Worm (Caenorhabditis elegans): Measurements from ENCODE around the gene end-3.

The end-3 gene

DNA sequence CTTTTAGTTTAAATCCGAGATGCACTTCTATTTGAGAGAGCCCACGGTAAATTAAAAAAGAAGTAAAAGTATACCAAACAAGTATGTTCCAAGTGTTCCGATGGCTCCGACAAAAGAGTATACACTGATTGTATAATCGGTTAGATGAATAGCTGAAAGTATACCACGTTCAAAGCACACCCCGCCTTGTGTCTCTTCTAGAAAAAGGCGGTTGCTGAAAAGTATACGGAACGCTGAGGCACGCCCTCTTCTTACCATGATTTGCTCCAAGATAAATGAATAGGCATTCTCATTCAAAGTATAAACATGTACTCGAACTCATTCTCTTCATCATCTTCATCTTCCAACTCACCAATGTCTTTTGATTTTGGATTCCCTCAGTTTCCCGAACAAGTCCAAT lies at the start of gene end-3:
Gene end-3, plus strand, starts transcription at position 301 of the 400 bp plus-strand sequence.
- TF ChIP-seq unc-62 (GFP tag; optimal IDR thresholded peaks at IDR 0.05), result no peak

DNA sequence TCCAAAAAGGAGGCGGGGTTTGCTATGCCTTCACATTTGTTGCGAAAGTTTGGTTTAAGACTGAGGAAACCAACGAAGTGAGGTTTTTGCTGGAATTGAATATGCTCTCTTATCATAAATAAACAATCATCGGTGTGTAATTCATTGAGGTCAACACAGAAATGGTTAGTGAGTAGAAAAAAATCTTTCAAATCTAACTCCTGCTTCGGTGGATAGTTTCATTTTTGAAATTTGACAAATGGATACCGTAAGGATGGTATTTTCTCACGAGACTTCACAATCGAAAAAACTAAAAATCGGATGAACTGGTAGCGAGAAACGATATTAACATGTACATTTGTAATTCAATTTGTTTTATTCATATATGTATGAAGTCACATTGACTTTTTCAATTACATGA lies 33.7 kb upstream of the end-3 start, which contains the start of gene eol-1:
Gene eol-1, minus strand, starts transcription at position 101 of the 400 bp plus-strand sequence.
- no peak for TF ChIP-seq unc-62 (GFP tag; optimal IDR thresholded peaks at IDR 0.05)

DNA sequence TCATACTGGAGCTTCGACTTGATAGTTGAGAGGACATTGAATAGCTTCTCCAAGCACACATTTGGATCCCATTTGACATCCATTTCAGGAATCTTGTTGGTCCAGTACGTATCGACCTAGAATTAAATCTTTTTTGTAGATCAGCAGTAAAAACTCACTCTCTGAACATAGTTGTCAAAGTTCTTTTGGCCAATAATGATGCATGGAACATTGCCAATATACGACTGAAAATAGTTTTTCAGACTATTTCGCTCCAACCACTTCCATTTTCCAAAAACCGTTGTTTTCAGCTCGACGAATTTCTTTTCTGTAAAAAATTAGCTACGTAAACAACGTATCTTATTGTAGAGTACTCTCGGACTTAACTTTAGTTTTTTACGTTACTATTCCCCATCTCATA lies 32.8 kb upstream of the end-3 start:
- no peak for TF ChIP-seq unc-62 (GFP tag; optimal IDR thresholded peaks at IDR 0.05)

DNA sequence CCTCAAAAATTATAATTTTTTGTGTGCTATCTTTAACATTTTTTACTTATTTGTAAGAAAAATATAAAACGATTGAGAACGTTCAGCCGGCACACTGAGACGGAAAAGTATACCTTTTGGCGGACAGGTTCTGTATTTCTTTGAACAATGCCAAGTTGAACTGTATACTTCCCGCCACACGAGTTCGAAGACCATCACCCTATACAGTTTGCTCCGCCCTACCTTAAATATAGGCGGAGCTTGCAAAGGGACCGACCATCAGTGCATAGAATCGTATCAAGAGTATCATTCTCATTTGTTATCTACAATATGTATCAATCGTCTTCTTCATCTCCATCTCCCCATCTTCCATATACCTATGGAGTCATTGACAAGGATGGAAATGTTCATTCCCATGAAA lies 29.7 kb upstream of the end-3 start, which contains the start of gene end-1:
Gene end-1, plus strand, starts transcription at position 301 of the 400 bp plus-strand sequence.
- no peak for TF ChIP-seq unc-62 (GFP tag; optimal IDR thresholded peaks at IDR 0.05)

DNA sequence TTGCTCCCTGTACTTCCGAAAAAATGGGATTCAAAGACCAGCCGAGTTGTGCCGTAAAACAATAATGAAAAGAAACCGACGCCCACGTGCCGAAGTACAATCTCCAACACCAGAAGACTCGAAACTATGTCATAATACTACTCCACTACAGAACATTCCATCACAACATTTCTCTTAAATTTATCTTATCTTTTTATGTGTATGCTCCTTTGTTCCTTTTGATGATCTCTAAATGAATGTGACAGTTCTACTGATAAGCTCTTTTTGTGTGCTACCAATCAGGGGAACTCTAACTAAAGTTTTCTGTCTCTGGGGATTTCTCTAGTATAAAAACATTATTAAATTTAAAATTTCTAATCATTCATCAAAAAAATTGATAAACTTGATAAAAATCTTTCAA lies 27.7 kb upstream of the end-3 start:
- no peak for TF ChIP-seq unc-62 (GFP tag; optimal IDR thresholded peaks at IDR 0.05)

DNA sequence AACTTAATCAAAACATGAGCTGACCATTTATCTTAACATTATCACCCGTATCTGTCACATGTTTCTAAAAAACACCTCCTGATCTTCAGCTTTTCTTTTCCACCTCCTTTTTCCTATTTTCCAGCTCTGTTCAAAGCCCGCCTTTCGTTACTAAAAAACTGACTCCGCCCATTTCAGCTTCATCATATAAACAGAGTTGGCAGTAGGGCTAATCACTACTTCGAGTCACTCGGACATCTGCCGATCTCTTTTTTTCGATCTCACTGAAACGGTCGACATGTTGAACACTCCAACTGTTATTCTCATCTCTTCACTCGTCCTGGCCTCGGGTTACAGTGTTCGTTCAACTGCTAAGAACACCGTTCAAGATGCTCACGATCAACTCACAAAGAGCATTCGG lies 22.0 kb upstream of the end-3 start, which contains the start of gene droe-4:
Gene droe-4, plus strand, starts transcription at position 172 of the 400 bp plus-strand sequence.
- no peak for TF ChIP-seq unc-62 (GFP tag; optimal IDR thresholded peaks at IDR 0.05)

DNA sequence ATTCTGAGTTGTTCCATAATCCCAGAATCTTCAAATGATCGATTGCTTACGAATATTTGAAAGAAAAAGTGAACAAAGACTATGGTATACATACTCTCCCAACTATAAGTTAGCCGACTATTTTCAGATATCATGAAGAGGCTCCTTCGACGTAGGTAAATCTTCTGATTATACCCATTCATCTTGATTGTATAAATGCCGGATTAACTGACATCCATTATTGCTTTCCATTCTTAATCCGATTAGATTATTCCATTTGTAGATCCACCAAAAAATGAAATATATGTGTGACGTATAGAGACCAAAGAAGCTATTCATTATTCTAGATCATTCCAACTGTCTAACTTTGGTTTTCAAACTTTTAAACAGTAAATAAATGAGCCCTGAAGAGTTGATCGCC lies 21.0 kb upstream of the end-3 start:
- no peak for TF ChIP-seq unc-62 (GFP tag; optimal IDR thresholded peaks at IDR 0.05)

DNA sequence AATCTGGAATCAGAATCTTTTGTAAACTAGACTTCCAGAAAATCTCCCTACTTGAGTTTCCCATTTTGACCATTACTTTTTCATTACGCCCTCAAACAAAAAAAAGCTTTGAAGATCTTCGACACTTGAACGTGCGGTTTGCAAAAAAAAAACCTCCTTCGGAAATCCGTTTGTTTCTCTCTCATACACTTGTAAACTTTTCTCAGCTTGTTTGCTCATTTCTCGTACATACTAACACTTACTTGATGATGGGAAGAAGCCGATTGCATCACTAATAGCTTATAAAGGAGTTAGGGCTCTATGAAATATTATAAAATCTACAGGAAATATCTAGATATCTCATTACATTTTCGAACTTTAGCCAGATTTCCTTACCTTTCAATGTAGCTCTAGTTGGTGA lies 12.6 kb upstream of the end-3 start:
- TF ChIP-seq unc-62 (GFP tag; optimal IDR thresholded peaks at IDR 0.05), result no peak

DNA sequence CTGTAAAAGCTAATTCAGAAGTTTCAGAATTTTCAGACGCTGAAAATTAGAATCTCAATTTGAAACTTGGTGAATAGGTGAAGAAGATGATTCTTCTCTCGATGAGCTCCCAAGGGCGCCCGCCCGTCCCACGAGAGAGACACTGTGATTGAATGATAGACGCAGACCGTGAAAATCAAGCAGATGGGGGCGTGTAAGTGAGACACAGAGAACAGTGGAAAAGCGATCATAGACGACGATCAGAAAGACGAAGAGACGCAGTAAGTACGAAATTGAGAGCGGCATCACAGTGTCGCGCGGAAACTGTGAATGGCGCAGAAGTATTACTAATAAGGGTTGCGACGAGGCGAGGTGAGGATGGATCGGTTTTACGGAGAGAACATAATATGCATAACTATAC lies 12.1 kb upstream of the end-3 start:
- TF ChIP-seq unc-62 (GFP tag; optimal IDR thresholded peaks at IDR 0.05), result no peak

DNA sequence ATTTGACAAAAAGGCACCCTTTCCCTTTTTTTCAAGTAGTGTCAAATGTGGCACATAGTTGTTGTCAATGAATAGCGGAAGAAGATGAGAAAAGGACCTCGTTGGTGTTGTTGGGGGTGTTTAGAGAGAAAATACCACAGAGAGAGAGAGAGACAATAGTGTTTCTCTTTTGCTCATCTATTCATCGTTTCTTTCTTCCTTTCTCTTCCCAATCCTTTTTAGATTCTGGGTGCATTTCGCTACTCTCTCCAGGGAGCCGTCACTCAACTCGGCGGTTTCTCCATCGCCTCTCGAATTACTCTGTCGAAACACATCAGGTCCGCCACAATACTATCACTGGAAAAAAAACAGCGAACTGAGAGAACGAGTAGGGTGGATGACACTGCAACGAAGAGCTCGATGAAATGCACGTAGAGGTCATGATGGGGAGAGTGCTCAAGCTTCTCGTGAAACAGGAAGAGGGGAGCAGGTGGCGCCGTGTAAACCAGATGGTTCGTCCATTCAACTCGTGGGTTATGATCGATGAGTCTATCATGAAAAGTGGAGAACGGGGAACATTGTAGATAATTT lies 10.8 kb upstream of the end-3 start:
- TF ChIP-seq unc-62 (GFP tag; optimal IDR thresholded peaks at IDR 0.05), result no peak

DNA sequence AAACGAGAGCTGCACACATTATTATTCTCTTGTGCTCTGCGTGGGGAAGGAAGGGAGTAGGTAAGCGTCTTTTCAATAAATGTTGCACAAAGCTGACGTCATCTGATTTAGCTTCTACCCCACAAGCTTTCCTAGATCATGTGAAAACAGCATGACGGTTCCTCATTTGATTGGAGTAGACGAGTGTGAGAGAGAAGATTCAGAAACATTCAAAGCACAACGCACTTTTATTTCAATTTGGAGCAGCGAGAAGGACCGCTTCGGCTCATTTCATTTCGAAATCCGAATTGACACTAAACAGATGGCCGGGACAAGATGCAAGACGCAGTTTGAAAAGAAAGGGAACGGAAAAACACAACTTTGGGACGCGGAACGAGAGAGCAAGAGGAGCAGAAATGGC lies 10.2 kb upstream of the end-3 start:
- TF ChIP-seq unc-62 (GFP tag; optimal IDR thresholded peaks at IDR 0.05), result no peak

DNA sequence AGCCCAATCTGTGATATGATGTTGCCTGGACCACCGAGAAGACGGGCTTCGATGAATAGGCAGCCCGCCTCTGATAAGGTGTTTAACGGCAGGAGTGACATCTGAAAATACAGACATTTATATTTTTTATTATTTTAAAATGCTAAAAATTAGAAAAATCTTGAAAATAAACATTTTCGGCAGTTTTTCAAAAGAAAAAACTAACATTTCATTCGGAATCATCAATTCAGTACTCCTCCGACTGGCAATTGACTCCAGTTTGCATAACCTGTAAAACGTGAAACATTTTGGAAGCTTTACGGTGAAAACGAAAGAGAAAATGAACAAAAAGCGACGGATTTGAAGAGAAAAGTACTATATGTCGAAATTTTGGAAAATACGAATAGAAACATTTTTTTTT lies 8.7 kb upstream of the end-3 start, which contains the start of gene ric-7:
Gene ric-7, minus strand, starts transcription at position 101 of the 400 bp plus-strand sequence.
- TF ChIP-seq unc-62 (GFP tag; optimal IDR thresholded peaks at IDR 0.05), result no peak

DNA sequence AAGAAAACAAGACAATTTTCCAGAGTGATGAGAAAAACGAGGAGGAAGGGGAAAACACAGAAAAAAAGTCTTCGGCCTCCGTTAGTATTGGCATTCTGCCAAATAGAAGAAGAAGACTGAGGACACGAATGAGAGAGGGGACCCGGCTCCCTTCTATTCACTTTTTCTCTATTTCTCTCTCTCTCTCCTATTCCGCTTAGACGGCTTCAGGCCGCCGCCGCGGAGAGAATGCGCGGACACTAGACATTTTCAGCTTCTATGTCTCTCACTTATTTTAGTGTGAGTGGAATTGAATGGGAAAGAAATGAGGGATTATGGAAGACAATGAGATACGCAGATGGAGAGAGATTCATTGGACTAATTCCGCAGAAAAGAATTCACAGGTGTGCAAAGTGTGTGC lies 7.7 kb upstream of the end-3 start:
- no peak for TF ChIP-seq unc-62 (GFP tag; optimal IDR thresholded peaks at IDR 0.05)

DNA sequence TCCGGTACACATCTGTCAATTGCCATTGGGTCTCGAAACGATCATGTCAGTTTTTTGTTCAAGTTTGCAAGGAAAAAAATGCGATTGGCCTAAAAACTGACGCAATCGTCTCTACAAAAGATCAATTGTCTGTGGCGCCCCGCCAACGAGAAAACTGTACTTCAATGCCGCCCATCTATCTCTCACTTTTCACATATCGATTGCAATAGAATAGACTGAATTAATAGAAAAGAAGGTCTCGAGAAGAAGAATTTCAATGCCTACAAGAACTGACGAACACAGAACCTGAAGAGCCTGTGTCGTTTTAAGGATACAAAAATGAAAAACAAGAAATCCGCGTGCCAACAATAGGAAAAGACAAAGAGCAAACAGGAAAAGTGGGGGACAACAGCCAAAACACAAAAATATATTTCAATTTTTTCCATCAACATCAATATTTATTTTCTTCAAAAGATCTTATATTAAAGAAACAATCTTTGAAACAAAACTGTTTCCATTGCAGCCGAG lies 6.1 kb upstream of the end-3 start:
- TF ChIP-seq unc-62 (GFP tag; optimal IDR thresholded peaks at IDR 0.05), result no peak

DNA sequence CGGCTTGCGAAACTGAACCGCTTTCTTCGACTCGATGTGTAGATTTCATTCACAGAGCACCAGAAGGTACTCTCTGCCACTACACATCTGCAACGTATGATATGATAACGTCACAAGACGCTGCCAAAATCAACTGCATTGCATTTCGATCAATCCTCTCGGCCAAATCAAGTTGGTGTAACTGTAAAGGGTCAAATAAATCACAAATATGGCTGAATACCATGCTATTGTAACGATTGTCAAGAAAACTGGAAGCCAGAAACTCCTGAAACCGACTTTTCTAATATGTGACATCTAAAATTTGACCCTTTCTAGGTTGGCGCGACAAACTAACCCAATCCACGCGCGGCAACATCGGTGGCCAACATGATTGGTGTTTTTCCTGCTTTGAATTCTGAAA lies 4.5 kb upstream of the end-3 start:
- TF ChIP-seq unc-62 (GFP tag; optimal IDR thresholded peaks at IDR 0.05), result no peak

DNA sequence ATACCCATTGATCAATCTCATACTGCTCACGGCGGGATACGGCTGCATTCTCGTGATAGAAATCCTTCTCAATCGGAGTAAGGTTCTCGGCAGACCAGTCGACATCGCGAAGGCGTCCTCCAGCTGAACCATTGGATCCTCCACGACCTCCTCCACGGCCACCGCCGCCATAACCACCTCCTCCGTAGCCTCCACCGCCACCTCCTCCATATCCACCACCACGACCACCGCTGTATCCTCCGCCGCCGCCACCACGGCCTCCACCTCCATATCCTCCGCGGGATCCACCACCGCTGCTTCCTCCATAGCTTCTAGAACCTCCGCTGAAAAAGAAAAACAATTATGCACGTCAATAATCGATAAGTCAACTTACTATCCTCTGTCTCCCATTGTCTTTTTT lies 3.1 kb upstream of the end-3 start:
- no peak for TF ChIP-seq unc-62 (GFP tag; optimal IDR thresholded peaks at IDR 0.05)

DNA sequence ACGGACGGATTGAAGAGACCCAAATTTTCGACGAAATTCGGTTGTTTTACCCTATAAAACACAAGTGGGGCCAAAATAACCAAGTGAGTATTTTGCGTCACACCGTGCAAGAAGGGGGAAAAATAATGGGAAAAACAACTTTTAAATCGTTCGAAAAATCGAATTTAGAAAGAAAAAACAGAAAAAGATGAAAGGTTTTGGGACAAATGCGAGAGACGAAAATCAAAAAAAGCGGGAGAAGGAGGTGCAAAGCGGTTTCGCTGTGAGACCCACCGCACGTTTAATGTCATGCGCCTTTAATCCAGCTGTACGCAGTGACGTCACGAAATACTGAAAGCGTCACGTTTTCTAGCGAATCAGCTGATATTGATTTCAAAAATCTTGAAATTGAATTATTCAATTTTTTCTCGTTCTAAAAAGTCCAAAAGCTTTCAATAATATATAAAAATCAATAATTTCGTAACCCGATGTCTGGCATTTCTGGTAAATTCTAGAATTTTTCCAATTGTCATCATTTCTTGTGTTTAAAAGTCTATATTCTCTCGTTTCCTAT lies 2.4 kb upstream of the end-3 start, which contains the start of the genes ddx-17 and aip-1:
Gene ddx-17, minus strand, starts transcription at position 51 of the 553 bp plus-strand sequence.
Gene aip-1, plus strand, starts transcription at position 332 of the 553 bp plus-strand sequence.
- no peak for TF ChIP-seq unc-62 (GFP tag; optimal IDR thresholded peaks at IDR 0.05)
